Fruit fly (Drosophila melanogaster) whole organism, embryonic: ENCODE measurements around the gene CG42758.
A peak's percentile ranks its signal among the peaks of the same experiment; 100 is the strongest.

Source experiments
- Adf1 ChIP-seq: fragments of 200-800 bp; sonication (Bioruptor generic); IDR thresholded peaks from 2 replicates; pipeline ENCODE4 v1.3.6; 2022; ENCODE audit warnings: missing biosample characterization, missing genetic modification characterization
- CG10147 ChIP-seq: fragments of 200-800 bp; sonication (Bioruptor generic); optimal IDR thresholded peaks from 2 replicates; lab custom pipeline; 2019; ENCODE audit warnings: missing biosample characterization, mild to moderate bottlenecking, missing genetic modification characterization, moderate library complexity
- CG10209 ChIP-seq: fragments of 200-800 bp; sonication (Bioruptor generic); optimal IDR thresholded peaks from 3 replicates; lab custom pipeline; 2017; ENCODE audit warnings: missing biosample characterization, mild to moderate bottlenecking, missing genetic modification characterization, missing genetic modification reagents
- CG11247 ChIP-seq: fragments of 200-800 bp; sonication (Bioruptor generic); IDR thresholded peaks from 2 replicates; pipeline ENCODE4 v1.3.6; 2022; ENCODE audit warnings: missing biosample characterization, missing genetic modification characterization
- CG14965 ChIP-seq: fragments of 200-800 bp; sonication (Bioruptor generic); optimal IDR thresholded peaks from 2 replicates; lab custom pipeline; 2016; ENCODE audit warnings: missing biosample characterization, missing genetic modification characterization, borderline replicate concordance
- CG15269 ChIP-seq: fragments of 200-800 bp; sonication (Bioruptor generic); optimal IDR thresholded peaks from 2 replicates; lab custom pipeline; 2018; ENCODE audit warnings: missing biosample characterization, mild to moderate bottlenecking, missing genetic modification characterization, moderate library complexity
- CG15479 ChIP-seq: fragments of 200-800 bp; sonication (Bioruptor generic); optimal IDR thresholded peaks from 3 replicates; lab custom pipeline; 2019; ENCODE audit warnings: missing biosample characterization, mild to moderate bottlenecking, missing genetic modification characterization, moderate library complexity
- CG17328 ChIP-seq: fragments of 200-800 bp; sonication (Bioruptor generic); IDR thresholded peaks from 2 replicates; pipeline ENCODE4 v1.3.6; 2022; ENCODE audit warnings: missing biosample characterization, missing genetic modification characterization
- CG1832 ChIP-seq: fragments of 200-800 bp; sonication (Bioruptor generic); optimal IDR thresholded peaks from 2 replicates; lab custom pipeline; 2017; ENCODE audit warnings: missing biosample characterization, mild to moderate bottlenecking, missing genetic modification characterization, inconsistent platforms
- CG2199 ChIP-seq: fragments of 200-800 bp; sonication (Bioruptor generic); IDR thresholded peaks from 3 replicates; pipeline ENCODE4 v1.3.6; 2022; ENCODE audit warnings: missing biosample characterization, missing genetic modification characterization
- CG2678 ChIP-seq: fragments of 200-800 bp; sonication (Bioruptor generic); optimal IDR thresholded peaks from 3 replicates; lab custom pipeline; 2019; ENCODE audit warnings: missing biosample characterization, mild to moderate bottlenecking, missing genetic modification characterization, moderate library complexity
- CG2875 ChIP-seq: fragments of 200-800 bp; sonication (Bioruptor generic); optimal IDR thresholded peaks from 2 replicates; lab custom pipeline; 2017; ENCODE audit warnings: missing biosample characterization, mild to moderate bottlenecking, missing genetic modification characterization, missing genetic modification reagents
- CG30403 ChIP-seq: fragments of 200-800 bp; sonication (Bioruptor generic); optimal IDR thresholded peaks from 3 replicates; lab custom pipeline; 2016; ENCODE audit warnings: missing biosample characterization, missing genetic modification characterization
- CG3065 ChIP-seq: fragments of 200-800 bp; sonication (Bioruptor generic); optimal IDR thresholded peaks from 2 replicates; lab custom pipeline; 2016; ENCODE audit warnings: missing biosample characterization, missing genetic modification characterization
- CG31224 ChIP-seq: fragments of 200-800 bp; sonication (Bioruptor generic); IDR thresholded peaks from 2 replicates; pipeline ENCODE4 v1.3.6; 2022; ENCODE audit warnings: missing biosample characterization, missing genetic modification characterization
- CG32532 ChIP-seq: fragments of 200-800 bp; sonication (Bioruptor generic); IDR thresholded peaks from 2 replicates; pipeline ENCODE4 v1.3.6; 2022; ENCODE audit warnings: missing biosample characterization, missing genetic modification characterization
- CG34224 ChIP-seq: fragments of 200-800 bp; sonication (Bioruptor generic); IDR thresholded peaks from 3 replicates; pipeline ENCODE4 v1.3.6; 2022; ENCODE audit warnings: missing biosample characterization, missing genetic modification characterization; ENCODE audit not compliant: partially characterized antibody
- CG3726 ChIP-seq: fragments of 200-800 bp; sonication (Bioruptor generic); IDR thresholded peaks from 3 replicates; pipeline ENCODE4, ENCODE4 v1.3.6; 2022; ENCODE audit warnings: missing biosample characterization, missing genetic modification characterization
- CG4424 ChIP-seq: fragments of 200-800 bp; sonication (Bioruptor generic); optimal IDR thresholded peaks from 3 replicates; lab custom pipeline; 2016; ENCODE audit warnings: missing biosample characterization, missing genetic modification characterization
- CG7372 ChIP-seq: fragments of 200-800 bp; sonication (Bioruptor generic); IDR thresholded peaks from 2 replicates; pipeline ENCODE4 v1.3.6; 2022; ENCODE audit warnings: missing biosample characterization, missing genetic modification characterization
- CG7928 ChIP-seq: fragments of 200-800 bp; sonication (Bioruptor generic); optimal IDR thresholded peaks from 2 replicates; lab custom pipeline; 2017; ENCODE audit warnings: missing biosample characterization, mild to moderate bottlenecking, missing genetic modification characterization
- CG8281 ChIP-seq: fragments of 200-800 bp; sonication (Bioruptor generic); optimal IDR thresholded peaks from 2 replicates; lab custom pipeline; 2018; ENCODE audit warnings: missing biosample characterization, mild to moderate bottlenecking, missing genetic modification characterization, moderate library complexity
- CG8359 ChIP-seq: fragments of 200-800 bp; sonication (Bioruptor generic); optimal IDR thresholded peaks from 2 replicates; lab custom pipeline; 2017; ENCODE audit warnings: missing biosample characterization, mild to moderate bottlenecking, missing genetic modification characterization, borderline replicate concordance
- Camta ChIP-seq: fragments of 200-800 bp; sonication (Bioruptor generic); optimal IDR thresholded peaks from 2 replicates; lab custom pipeline; 2016; ENCODE audit warnings: missing biosample characterization, missing genetic modification characterization
- CkIIα-i1 ChIP-seq: fragments of 200-800 bp; sonication (Bioruptor generic); IDR thresholded peaks from 2 replicates; pipeline ENCODE4 v1.3.6; 2022; ENCODE audit warnings: missing biosample characterization, missing genetic modification characterization
- D ChIP-seq, 2 experiments: fragments of 200-800 bp in 1 of 2; fragments of >200 bp in 1 of 2; sonication (Bioruptor generic) in 1 of 2; optimal IDR thresholded peaks; 2 replicates in 1 of 2; 3 replicates in 1 of 2; lab custom pipeline; 2017; ENCODE audit warnings: mild to moderate bottlenecking in 1 of 2, missing biosample characterization in 1 of 2, missing genetic modification characterization in 1 of 2, missing genetic modification reagents in 1 of 2
- Eip74EF ChIP-seq, 2 experiments: fragments of 200-800 bp in 1 of 2; fragments of >200 bp in 1 of 2; sonication (Bioruptor generic) in 1 of 2; optimal IDR thresholded peaks; 2 replicates each; lab custom pipeline; 2017 to 2019; ENCODE audit warnings: missing biosample characterization in 2 of 2, missing genetic modification characterization in 2 of 2, mild to moderate bottlenecking in 1 of 2, moderate library complexity in 1 of 2
- HLH54F ChIP-seq: fragments of 200-800 bp; sonication (Bioruptor generic); optimal IDR thresholded peaks from 3 replicates; lab custom pipeline; 2016; ENCODE audit warnings: missing biosample characterization, missing genetic modification characterization
- Hmr ChIP-seq: fragments of 200-800 bp; sonication (Bioruptor generic); optimal IDR thresholded peaks from 3 replicates; lab custom pipeline; 2017; ENCODE audit warnings: mild to moderate bottlenecking, missing biosample characterization, missing genetic modification reagents, missing genetic modification characterization
- Lpt ChIP-seq: fragments of >200 bp; optimal IDR thresholded peaks from 2 replicates; lab custom pipeline; 2018; ENCODE audit warnings: missing biosample characterization, missing genetic modification characterization
- Max ChIP-seq: fragments of 200-800 bp; sonication (Bioruptor generic); optimal IDR thresholded peaks from 2 replicates; lab custom pipeline; 2016; ENCODE audit warnings: missing biosample characterization, mild to moderate bottlenecking, missing genetic modification characterization
- Nf-YA ChIP-seq: fragments of 200-800 bp; sonication (Bioruptor generic); IDR thresholded peaks from 2 replicates; pipeline ENCODE4 v1.3.6; 2022; ENCODE audit warnings: missing biosample characterization, missing genetic modification characterization
- Rx ChIP-seq: fragments of 200-800 bp; sonication (Bioruptor generic); IDR thresholded peaks from 2 replicates; pipeline ENCODE4 v1.3.6; 2022; ENCODE audit warnings: missing biosample characterization, missing genetic modification characterization
- Sox100B ChIP-seq: fragments of 200-800 bp; sonication (Bioruptor generic); optimal IDR thresholded peaks from 3 replicates; lab custom pipeline; 2018; ENCODE audit warnings: missing biosample characterization, mild to moderate bottlenecking, missing genetic modification characterization
- az2 ChIP-seq: fragments of 200-800 bp; sonication (Bioruptor generic); optimal IDR thresholded peaks from 3 replicates; lab custom pipeline; 2016; ENCODE audit warnings: missing biosample characterization, missing genetic modification characterization
- bowl ChIP-seq: fragments of 200-800 bp; sonication (Bioruptor generic); IDR thresholded peaks from 2 replicates; pipeline ENCODE4 v1.3.6; 2022; ENCODE audit warnings: missing biosample characterization, missing genetic modification characterization
- cg ChIP-seq: fragments of 200-800 bp; sonication (Bioruptor generic); optimal IDR thresholded peaks from 3 replicates; lab custom pipeline; 2019; ENCODE audit warnings: missing biosample characterization, mild to moderate bottlenecking, missing genetic modification characterization, moderate library complexity
- crp ChIP-seq, 2 experiments: fragments of 200-800 bp; sonication (Bioruptor generic); optimal IDR thresholded peaks; 2 replicates in 1 of 2; 3 replicates in 1 of 2; lab custom pipeline; 2017; ENCODE audit warnings: missing biosample characterization in 2 of 2, missing genetic modification characterization in 2 of 2, mild to moderate bottlenecking in 1 of 2, moderate library complexity in 1 of 2
- fd64A ChIP-seq: fragments of 200-800 bp; sonication (Bioruptor generic); optimal IDR thresholded peaks from 3 replicates; lab custom pipeline; 2018; ENCODE audit warnings: missing biosample characterization, mild to moderate bottlenecking, missing genetic modification characterization
- gfzf ChIP-seq: fragments of 200-800 bp; sonication (Bioruptor generic); optimal IDR thresholded peaks from 2 replicates; lab custom pipeline; 2016; ENCODE audit warnings: missing biosample characterization, mild to moderate bottlenecking, missing genetic modification characterization, moderate library complexity
- grn ChIP-seq: fragments of 200-800 bp; sonication (Bioruptor generic); optimal IDR thresholded peaks from 3 replicates; lab custom pipeline; 2017; ENCODE audit warnings: missing biosample characterization, missing genetic modification characterization
- kni ChIP-seq: fragments of 200-800 bp; sonication (Bioruptor generic); optimal IDR thresholded peaks from 3 replicates; lab custom pipeline; 2017; ENCODE audit warnings: mild to moderate bottlenecking, missing biosample characterization, missing genetic modification reagents, missing genetic modification characterization
- luna ChIP-seq: fragments of 200-800 bp; sonication (Bioruptor generic); optimal IDR thresholded peaks from 2 replicates; lab custom pipeline; 2016; ENCODE audit warnings: missing biosample characterization, missing genetic modification characterization
- mld ChIP-seq: fragments of 200-800 bp; sonication (Bioruptor generic); IDR thresholded peaks from 3 replicates; pipeline ENCODE4 v1.3.6; 2022; ENCODE audit warnings: missing biosample characterization, missing genetic modification characterization; ENCODE audit not compliant: partially characterized antibody
- pb ChIP-seq: fragments of 200-800 bp; sonication (Bioruptor generic); optimal IDR thresholded peaks from 3 replicates; lab custom pipeline; 2016; ENCODE audit warnings: missing biosample characterization, missing genetic modification characterization
- sd ChIP-seq: fragments of 200-800 bp; sonication (Bioruptor generic); optimal IDR thresholded peaks from 3 replicates; lab custom pipeline; 2018; ENCODE audit warnings: missing biosample characterization, mild to moderate bottlenecking, missing genetic modification characterization, moderate library complexity

The CG42758 gene

DNA sequence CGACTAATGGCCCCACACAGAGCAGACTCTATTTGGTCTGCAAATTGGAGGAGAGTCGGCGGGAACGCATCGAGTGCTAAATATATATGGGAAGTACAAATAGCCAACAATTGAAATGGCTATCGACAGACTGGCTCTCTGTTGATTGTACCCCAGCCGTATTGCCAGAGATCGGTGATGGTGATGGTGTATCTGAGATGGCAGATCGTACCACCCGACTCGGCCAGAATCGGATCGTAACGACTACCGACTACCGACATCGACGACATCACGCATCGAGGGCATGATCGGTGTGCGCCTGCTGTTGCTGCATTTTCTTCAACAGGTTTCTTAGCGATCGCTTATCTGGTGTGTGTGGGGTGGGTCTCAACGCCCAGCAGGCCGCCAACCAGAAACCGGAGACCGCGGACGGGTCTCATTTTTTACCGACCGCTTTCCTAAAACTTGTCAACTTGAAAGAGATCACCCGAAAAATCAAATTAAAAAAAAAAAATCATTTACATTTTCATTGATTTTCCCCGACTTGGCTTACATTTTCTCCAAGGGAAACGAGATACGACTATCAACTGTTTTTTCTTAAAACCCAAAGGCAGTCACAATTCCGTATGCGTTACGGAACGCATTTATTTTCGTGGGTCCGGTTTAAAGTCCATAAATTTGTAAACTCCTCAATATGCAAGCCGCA is 23.1 kb upstream of the CG42758 start (continued):
- TF ChIP-seq CG30403 (GFP tag; lab: Kevin White, UChicago) (no peak), CG10147 (GFP tag; lab: Kevin White, UChicago) (peak; percentile 16), Lpt (GFP tag; lab: Kevin White, UChicago) (no peak), fd64A (peak; percentile 54), Max (GFP tag; lab: Kevin White, UChicago) (no peak), CkIIα-i1 (GFP tag; lab: Robert Waterston, UW) (no peak), cg (GFP tag; lab: Kevin White, UChicago) (no peak), luna (GFP tag; lab: Kevin White, UChicago) (no peak), bowl (GFP tag; lab: Robert Waterston, UW) (0 out of 2 replicates have a peak, but pooled peaks have one; percentile 6), CG17328 (GFP tag; lab: Robert Waterston, UW) (no peak), CG4424 (GFP tag; lab: Kevin White, UChicago) (no peak), Nf-YA (GFP tag; lab: Robert Waterston, UW) (no peak; the same call in 1 of the 2 replicates), CG2199 (GFP tag; lab: Robert Waterston, UW) (peak; percentile 75; the same call in 1 of the 3 replicates), CG32532 (GFP tag; lab: Robert Waterston, UW) (no peak), Rx (GFP tag; lab: Robert Waterston, UW) (no peak), CG8359 (no peak), mld (no peak), kni (GFP tag; lab: Kevin White, UChicago) (peak; percentile 97), sd (tag; lab: Kevin White, UChicago) (no peak), pb (no peak)

DNA sequence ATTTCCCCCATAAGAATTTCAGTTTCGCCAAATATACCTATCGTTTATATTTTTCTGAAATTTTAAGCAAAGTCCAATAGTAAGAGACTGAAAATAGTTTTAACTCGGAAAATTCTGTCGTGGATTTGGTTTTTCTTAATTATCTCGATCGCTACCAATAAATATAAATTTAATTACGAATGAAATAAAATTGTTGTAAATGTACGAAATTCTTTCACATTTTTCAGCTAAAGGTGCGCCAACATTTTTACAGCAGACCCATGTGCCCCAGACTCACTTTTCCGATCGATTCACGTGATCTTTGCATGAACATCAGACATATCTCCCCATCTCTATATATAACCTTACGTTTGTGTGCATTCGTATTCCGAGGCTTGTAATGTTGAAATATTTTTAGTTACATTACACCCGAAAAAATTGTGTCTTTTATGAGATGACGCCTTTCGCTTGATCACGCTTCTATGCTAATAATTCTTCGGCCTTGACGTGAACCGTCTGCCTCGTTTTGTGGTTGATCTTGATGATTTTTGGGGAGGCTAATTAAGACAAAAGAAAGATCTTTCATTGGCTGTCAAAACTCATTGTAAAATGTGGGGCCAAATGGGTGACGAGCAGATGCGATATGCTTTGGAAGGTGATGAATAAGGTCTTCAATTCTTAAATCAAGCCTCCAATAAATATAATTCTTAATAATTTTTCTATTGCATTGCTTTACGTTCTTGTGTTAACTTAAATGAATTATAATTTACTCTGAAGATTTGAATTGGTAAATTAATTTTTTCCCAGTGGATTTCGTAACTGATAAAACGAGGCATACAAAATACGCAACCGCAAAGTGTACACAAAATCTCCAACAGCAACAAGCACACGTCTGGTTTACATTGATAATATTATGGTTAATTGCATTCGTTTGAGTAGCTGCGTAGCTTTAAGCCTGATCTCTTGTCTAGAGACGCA is 22.0 kb upstream of the CG42758 start:
- no peak for TF ChIP-seq CG2875
- peak; percentile 43 for TF ChIP-seq Hmr (GFP tag; lab: Kevin White, UChicago)
- peak; percentile 47 for TF ChIP-seq az2 (GFP tag; lab: Kevin White, UChicago)
- peak; percentile 53 for TF ChIP-seq CG10209 (GFP tag; lab: Kevin White, UChicago)
- no peak for TF ChIP-seq CG7372 (GFP tag; lab: Robert Waterston, UW)
- TF ChIP-seq Adf1 (GFP tag; lab: Robert Waterston, UW), result no peak
- no peak for TF ChIP-seq CG1832 (GFP tag; lab: Kevin White, UChicago)
- TF ChIP-seq CG15269 (tag; lab: Kevin White, UChicago), result peak; percentile 74
- no peak for TF ChIP-seq Camta (GFP tag; lab: Kevin White, UChicago)
- no peak for TF ChIP-seq CG3726
- no peak for TF ChIP-seq grn
- TF ChIP-seq CG7928, result no peak
- TF ChIP-seq CG11247 (GFP tag; lab: Robert Waterston, UW), result no peak
- no peak for TF ChIP-seq CG15479 (GFP tag; lab: Kevin White, UChicago)
- TF ChIP-seq CG14965 (GFP tag; lab: Kevin White, UChicago), result no peak
- peak; percentile 72 for TF ChIP-seq CG2678 (tag; lab: Kevin White, UChicago)
- peak in 1 of 2 experiments; percentile 33 for TF ChIP-seq Eip74EF (GFP tag; optimal IDR thresholded peaks at IDR 0.05; lab: Kevin White, UChicago)
- no peak for TF ChIP-seq CG34224 (GFP tag; lab: Robert Waterston, UW)
- no peak for TF ChIP-seq CG3065 (GFP tag; lab: Kevin White, UChicago)
- peak; percentile 53 for TF ChIP-seq CG8281 (tag; lab: Kevin White, UChicago)
- TF ChIP-seq gfzf (GFP tag; lab: Kevin White, UChicago), result no peak
- TF ChIP-seq HLH54F (GFP tag; lab: Kevin White, UChicago), result peak; percentile 0
- peak; percentile 79 for TF ChIP-seq Sox100B (GFP tag; lab: Kevin White, UChicago)
- no peak for TF ChIP-seq CG31224 (GFP tag; lab: Robert Waterston, UW)
- no peak for TF ChIP-seq crp (GFP tag; optimal IDR thresholded peaks at IDR 0.05; lab: Kevin White, UChicago)
- TF ChIP-seq D (optimal IDR thresholded peaks at IDR 0.05; lab: Kevin White, UChicago), result no peak
- TF ChIP-seq D (GFP tag; optimal IDR thresholded peaks at IDR 0.05; lab: Kevin White, UChicago), result peak; percentile 65
